Worm (Caenorhabditis elegans) whole organism, dauer: ENCODE results near the gene srg-4.

Experiments used
- unc-62 ChIP-seq: sonication (generic microtip); optimal IDR thresholded peaks from 2 replicates; lab custom pipeline; 2017; ENCODE audit warnings: missing biosample characterization, missing genetic modification reagents, missing genetic modification characterization

The srg-4 gene

ce11 chrIII:6280070-6280596 is 18.2 kb upstream of the srg-4 start, which contains the start of gene hmg-1.2:
hmg-1.2 (plus strand) TSS chrIII:6280380.
- TF ChIP-seq unc-62 (GFP tag; lab: Kevin White, UChicago), result no peak

ce11 chrIII:6279453-6279852 is 17.6 kb upstream of the srg-4 start:
- no peak for TF ChIP-seq unc-62 (GFP tag; lab: Kevin White, UChicago)

ce11 chrIII:6278301-6278827 is 16.5 kb upstream of the srg-4 start, which contains the start of gene C18F10.7:
C18F10.7 (minus strand) TSS chrIII:6278351.
- no peak for TF ChIP-seq unc-62 (GFP tag; lab: Kevin White, UChicago)

ce11 chrIII:6272868-6273267 is 11.0 kb upstream of the srg-4 start, which contains the start of gene C18F10.2:
C18F10.2 (plus strand) TSS chrIII:6273168.
- no peak for TF ChIP-seq unc-62 (GFP tag; lab: Kevin White, UChicago)

- TF ChIP-seq unc-62 (GFP tag; lab: Kevin White, UChicago), result no peak
Measured at ce11 chrIII:6270277-6270676, 8.4 kb upstream of the srg-4 start, which contains the start of gene srg-3. srg-3 (minus strand) TSS chrIII:6270377.

ce11 chrIII:6268061-6268460 is 6.2 kb upstream of the srg-4 start, which contains the start of gene srg-7:
srg-7 (minus strand) TSS chrIII:6268161.
- no peak for TF ChIP-seq unc-62 (GFP tag; lab: Kevin White, UChicago)

ce11 chrIII:6265911-6266310 is 4.0 kb upstream of the srg-4 start, which contains the start of gene srg-6:
srg-6 (minus strand) TSS chrIII:6266011.
- no peak for TF ChIP-seq unc-62 (GFP tag; lab: Kevin White, UChicago)

- TF ChIP-seq unc-62 (GFP tag; lab: Kevin White, UChicago), result no peak
Measured at ce11 chrIII:6264447-6264846, 2.6 kb upstream of the srg-4 start, which contains the start of gene srg-5. srg-5 (minus strand) TSS chrIII:6264547.

- no peak for TF ChIP-seq unc-62 (GFP tag; lab: Kevin White, UChicago)
Measured at ce11 chrIII:6260115-6260514, 1.8 kb downstream of the srg-4 start, which contains the start of gene srg-2. srg-2 (minus strand) TSS chrIII:6260215.

- no peak for TF ChIP-seq unc-62 (GFP tag; lab: Kevin White, UChicago)
Measured at ce11 chrIII:6258262-6258661, 3.6 kb downstream of the srg-4 start, which contains the start of gene srg-1. srg-1 (minus strand) TSS chrIII:6258362.

- TF ChIP-seq unc-62 (GFP tag; lab: Kevin White, UChicago), result no peak
Measured at ce11 chrIII:6256675-6257074, 5.2 kb downstream of the srg-4 start, which contains the start of gene srg-9. srg-9 (minus strand) TSS chrIII:6256775.

ce11 chrIII:6254737-6255136 is 7.1 kb downstream of the srg-4 start, which contains the start of gene srg-8:
srg-8 (minus strand) TSS chrIII:6254837.
- TF ChIP-seq unc-62 (GFP tag; lab: Kevin White, UChicago), result no peak

ce11 chrIII:6251511-6251910 is 10.4 kb downstream of the srg-4 start, which contains the start of gene amdh-1:
amdh-1 (plus strand) TSS chrIII:6251811.
- TF ChIP-seq unc-62 (GFP tag; lab: Kevin White, UChicago), result no peak

ce11 chrIII:6248064-6248687 is 13.7 kb downstream of the srg-4 start, which contains the start of the genes gen-1 and stt-3:
gen-1 (minus strand) TSS chrIII:6248158.
stt-3 (plus strand) TSS chrIII:6248637.
- no peak for TF ChIP-seq unc-62 (GFP tag; lab: Kevin White, UChicago)

- TF ChIP-seq unc-62 (GFP tag; lab: Kevin White, UChicago), result no peak
Measured at ce11 chrIII:6245728-6246127, 16.2 kb downstream of the srg-4 start, which contains the start of gene bcas-2. bcas-2 (minus strand) TSS chrIII:6245828.

ce11 chrIII:6240528-6240927 is 21.4 kb downstream of the srg-4 start, which contains the start of gene T12A2.3:
T12A2.3 (plus strand) TSS chrIII:6240828.
- TF ChIP-seq unc-62 (GFP tag; lab: Kevin White, UChicago), result no peak
